Worm (Caenorhabditis elegans): ENCODE results near the gene glb-33.

- TF ChIP-seq F55B11.4 (tag; optimal IDR thresholded peaks at IDR 0.05; ENCODE audit: borderline replicate concordance, insufficient read depth) (no peak), snpc-4 (GFP tag; optimal IDR thresholded peaks at IDR 0.05) (no peak), snpc-4 (tag; optimal IDR thresholded peaks at IDR 0.05) (no peak)
Observed at ce11 chrV:1307730-1308129, 44.2 kb upstream of the glb-33 start.

Measured in whole organism, young adult.